Fruit fly (Drosophila melanogaster) whole organism, prepupa: ENCODE measurements around the gene CG7567.

Source experiments
- Blimp-1 ChIP-seq: fragments of 200-800 bp; sonication (Bioruptor generic); optimal IDR thresholded peaks from 3 replicates; lab custom pipeline; 2017; ENCODE audit warnings: missing biosample characterization, missing genetic modification characterization, mild to moderate bottlenecking, moderate library complexity, missing genetic modification reagents
- CG10631 ChIP-seq: fragments of 200-800 bp; sonication (Bioruptor generic); optimal IDR thresholded peaks from 2 replicates; lab custom pipeline; 2016; ENCODE audit warnings: missing biosample characterization, missing genetic modification characterization
- CG1621 ChIP-seq: fragments of 200-800 bp; sonication (Bioruptor generic); optimal IDR thresholded peaks from 3 replicates; lab custom pipeline; 2018; ENCODE audit warnings: missing biosample characterization, mild to moderate bottlenecking, missing genetic modification characterization
- CG6854 ChIP-seq: fragments of 200-800 bp; sonication (Bioruptor generic); optimal IDR thresholded peaks from 2 replicates; lab custom pipeline; 2017; ENCODE audit warnings: missing biosample characterization, mild to moderate bottlenecking, missing genetic modification characterization
- Gug ChIP-seq: fragments of 200-800 bp; sonication (Bioruptor generic); IDR thresholded peaks from 2 replicates; pipeline ENCODE4 v1.3.6; 2022; ENCODE audit warnings: missing biosample characterization, missing genetic modification characterization
- Met ChIP-seq: fragments of 200-800 bp; sonication (Bioruptor generic); optimal IDR thresholded peaks from 3 replicates; lab custom pipeline; 2016; ENCODE audit warnings: missing biosample characterization, missing genetic modification characterization
- Smox ChIP-seq: fragments of 200-800 bp; sonication (Bioruptor generic); optimal IDR thresholded peaks from 3 replicates; lab custom pipeline; 2016; ENCODE audit warnings: missing biosample characterization, missing genetic modification characterization
- eg ChIP-seq: fragments of 200-800 bp; sonication (Bioruptor generic); IDR thresholded peaks from 3 replicates; pipeline ENCODE4 v1.3.6; 2022; ENCODE audit warnings: missing biosample characterization, missing genetic modification characterization
- salr ChIP-seq, 2 experiments: fragments of 200-800 bp; sonication (Bioruptor generic); optimal IDR thresholded peaks; 3 replicates each; lab custom pipeline; 2016 to 2018; ENCODE audit warnings: missing biosample characterization in 2 of 2, missing genetic modification characterization in 2 of 2, mild to moderate bottlenecking in 1 of 2
- vri ChIP-seq: fragments of 200-800 bp; sonication (Bioruptor generic); optimal IDR thresholded peaks from 3 replicates; lab custom pipeline; 2016; ENCODE audit warnings: missing biosample characterization, mild to moderate bottlenecking, missing genetic modification characterization

DNA sequence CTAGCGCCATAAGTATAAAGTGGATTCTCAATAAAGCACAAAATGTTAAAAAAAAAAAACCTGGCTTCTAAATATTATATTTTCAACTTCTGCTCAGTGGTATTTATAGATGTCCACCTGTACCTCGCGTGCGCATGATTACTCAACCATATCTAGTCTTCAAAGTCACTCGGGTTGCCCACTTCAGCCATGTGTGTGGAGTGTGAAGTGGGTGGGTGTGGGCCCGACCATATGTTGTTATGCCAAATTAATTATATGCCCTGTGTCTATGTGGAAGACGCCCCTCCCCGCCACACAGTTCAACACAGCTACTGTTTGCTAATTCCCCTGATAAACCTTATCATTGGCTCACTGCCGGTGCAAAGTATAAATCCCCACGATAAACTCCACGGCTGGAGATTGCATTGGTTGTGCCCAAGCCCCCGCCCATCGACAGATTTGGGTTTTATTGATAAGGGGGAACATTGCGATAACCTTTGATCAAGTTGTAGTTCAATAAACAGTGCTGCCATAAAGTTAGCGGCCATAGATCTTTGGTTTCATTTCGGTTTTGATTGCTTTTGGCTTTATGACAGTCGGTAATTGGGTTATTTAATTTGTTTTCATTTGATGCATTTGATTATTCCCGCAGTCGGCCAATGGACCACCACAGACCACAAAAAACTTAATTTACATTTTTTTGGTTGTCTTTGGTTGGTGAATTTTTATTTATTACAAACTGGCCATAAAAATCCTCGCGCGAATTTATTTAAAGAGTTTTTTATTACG lies 33.0 kb upstream of the CG7567 start:
- TF ChIP-seq Gug (GFP tag; lab: Robert Waterston, UW) (no peak), Blimp-1 (GFP tag; lab: Kevin White, UChicago) (no peak), Smox (GFP tag; lab: Kevin White, UChicago) (no peak), CG6854 (GFP tag; lab: Kevin White, UChicago) (no peak), eg (GFP tag; lab: Robert Waterston, UW) (no peak), CG10631 (no peak), vri (GFP tag; lab: Kevin White, UChicago) (peak; percentile 50), CG1621 (no peak), salr (GFP tag; optimal IDR thresholded peaks at IDR 0.05; lab: Kevin White, UChicago) (no peak), Met (GFP tag; lab: Kevin White, UChicago) (no peak)
